Worm (Caenorhabditis elegans): ENCODE results near the gene dcn-1.

- no peak for TF ChIP-seq T22C8.4 (GFP tag; IDR thresholded peaks at IDR 0.05)
- no peak for TF ChIP-seq ztf-23 (GFP tag; IDR thresholded peaks at IDR 0.05)
- no peak for TF ChIP-seq klf-2 (GFP tag; conservative IDR thresholded peaks at IDR 0.05)
- no peak for TF ChIP-seq med-1 (GFP tag; optimal IDR thresholded peaks at IDR 0.05; ENCODE audit: insufficient read depth)
- no peak for TF ChIP-seq flt-1 (GFP tag; IDR thresholded peaks at IDR 0.05)
- no peak for TF ChIP-seq ref-1 (GFP tag; conservative IDR thresholded peaks at IDR 0.05)
Observed at ce11 chrIII:4274524-4274923, 39.2 kb upstream of the dcn-1 start.

All from whole organism, midembryonic.